Fruit fly (Drosophila melanogaster) whole organism, larva: Measurements from ENCODE around the gene CG34303.

Experiments
- noc ChIP-seq: fragments of 200-800 bp; sonication (Bioruptor generic); optimal IDR thresholded peaks from 3 replicates; lab custom pipeline; 2019; ENCODE audit warnings: missing biosample characterization, mild to moderate bottlenecking, missing genetic modification characterization, moderate library complexity

CG34303 gene

dm6 chr3R:10147176-10147575 is 4.5 kb downstream of the CG34303 start:
- TF ChIP-seq noc (tag; lab: Kevin White, UChicago) = no peak

dm6 chr3R:10144103-10144998 is 7.3 kb downstream of the CG34303 start, which contains the start of the genes TAF1B and Invadolysin:
Gene TAF1B, minus strand, starts transcription at chr3R:10144184.
Gene Invadolysin, plus strand, starts transcription at chr3R:10144668.
- peak; percentile 31 for TF ChIP-seq noc (tag; lab: Kevin White, UChicago)

dm6 chr3R:10142770-10143169 is 8.9 kb downstream of the CG34303 start, which contains the start of gene CG42759:
Gene CG42759, plus strand, starts transcription at chr3R:10143070.
- no peak for TF ChIP-seq noc (tag; lab: Kevin White, UChicago)

- TF ChIP-seq noc (tag; lab: Kevin White, UChicago) = peak; percentile 77
These were observed 11.8 kb downstream of the CG34303 start, which contains the start of gene tws for dm6 chr3R:10139649-10140598. Gene tws, minus strand, starts transcription at chr3R:10139772.

- TF ChIP-seq noc (tag; lab: Kevin White, UChicago) = no peak
These were observed 12.8 kb downstream of the CG34303 start for dm6 chr3R:10138900-10139299.

- no peak for TF ChIP-seq noc (tag; lab: Kevin White, UChicago)
These were observed 13.9 kb downstream of the CG34303 start for dm6 chr3R:10137801-10138200.

dm6 chr3R:10135011-10135410 is 16.7 kb downstream of the CG34303 start:
- TF ChIP-seq noc (tag; lab: Kevin White, UChicago) = no peak

dm6 chr3R:10134341-10134668 is 17.4 kb downstream of the CG34303 start:
- peak; percentile 38 for TF ChIP-seq noc (tag; lab: Kevin White, UChicago)

dm6 chr3R:10133419-10134340 is 18.0 kb downstream of the CG34303 start:
- TF ChIP-seq noc (tag; lab: Kevin White, UChicago) = no peak

dm6 chr3R:10132906-10133416 is 18.7 kb downstream of the CG34303 start:
- TF ChIP-seq noc (tag; lab: Kevin White, UChicago) = peak; percentile 22

dm6 chr3R:10130975-10131529 is 20.6 kb downstream of the CG34303 start:
- no peak for TF ChIP-seq noc (tag; lab: Kevin White, UChicago)

dm6 chr3R:10130091-10130490 is 21.6 kb downstream of the CG34303 start:
- peak; percentile 72 for TF ChIP-seq noc (tag; lab: Kevin White, UChicago)

dm6 chr3R:10125477-10125876 is 26.2 kb downstream of the CG34303 start, which contains the start of gene knk:
Gene knk, minus strand, starts transcription at chr3R:10125664.
- no peak for TF ChIP-seq noc (tag; lab: Kevin White, UChicago)

- no peak for TF ChIP-seq noc (tag; lab: Kevin White, UChicago)
These were observed 26.9 kb downstream of the CG34303 start for dm6 chr3R:10124764-10125163.
